Worm (Caenorhabditis elegans): ENCODE measurements around the gene F31E3.12.

F31E3.12 gene

DNA sequence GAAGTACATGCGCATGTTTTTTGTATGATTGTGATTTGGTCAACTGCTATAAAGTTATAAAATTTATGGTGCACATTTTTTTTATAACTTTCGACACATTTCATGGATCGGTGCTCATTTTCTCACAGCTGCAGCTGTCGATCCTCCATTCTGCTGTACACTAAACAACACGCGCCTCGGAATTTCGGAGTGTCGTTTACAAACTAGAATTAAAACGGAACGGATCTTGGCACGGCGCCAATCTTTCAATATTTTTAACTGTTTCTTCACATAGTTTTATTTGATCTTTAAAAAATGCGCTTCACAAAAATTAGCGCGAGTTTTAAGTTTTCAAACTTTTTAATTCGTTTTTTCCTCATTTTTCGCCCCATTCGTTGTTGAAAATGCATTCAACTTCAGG, 22.8 kb upstream of the F31E3.12 start, which contains the start of gene let-711:
Gene let-711 (plus strand): TSS at position 337 of the 400 bp plus-strand sequence.
- peak; percentile 41 for TF ChIP-seq nhr-71 (tag; optimal IDR thresholded peaks at IDR 0.05)
- peak; percentile 17 for TF ChIP-seq swsn-7 (tag; optimal IDR thresholded peaks at IDR 0.05)
- TF ChIP-seq nhr-20 (tag; optimal IDR thresholded peaks at IDR 0.05): peak; percentile 25
- TF ChIP-seq blmp-1 (tag; optimal IDR thresholded peaks at IDR 0.05): peak; percentile 36
- no peak for TF ChIP-seq tbx-2 (tag; optimal IDR thresholded peaks at IDR 0.05)
- peak; percentile 16 to 49 for TF ChIP-seq efl-1 (optimal IDR thresholded peaks at IDR 0.05)
- peak; percentile 12 to 39 for TF ChIP-seq efl-1 (GFP tag; optimal IDR thresholded peaks at IDR 0.05 in 1 of 2)
- peak; percentile 26 for TF ChIP-seq snu-23 (GFP tag; optimal IDR thresholded peaks at IDR 0.05)
- peak; percentile 8 for TF ChIP-seq rnt-1 (tag; optimal IDR thresholded peaks at IDR 0.05)
- peak; percentile 17 for TF ChIP-seq mep-1 (tag; optimal IDR thresholded peaks at IDR 0.05)
- no peak for TF ChIP-seq unc-62 (GFP tag; optimal IDR thresholded peaks at IDR 0.05)
- TF ChIP-seq ceh-82 (tag; optimal IDR thresholded peaks at IDR 0.05): peak in 1 of 3 experiments; percentile 20
- peak; percentile 22 to 47 for TF ChIP-seq lsy-2 (tag; optimal IDR thresholded peaks at IDR 0.05)
- TF ChIP-seq hpl-2 (GFP tag; optimal IDR thresholded peaks at IDR 0.05): no peak
- peak; percentile 24 for TF ChIP-seq dsc-1 (tag; optimal IDR thresholded peaks at IDR 0.05)
- no peak for TF ChIP-seq F16B12.6 (tag; optimal IDR thresholded peaks at IDR 0.05)
- TF ChIP-seq lin-35 (GFP tag; optimal IDR thresholded peaks at IDR 0.05): peak; percentile 37 to 52
- TF ChIP-seq skn-1 (tag; optimal IDR thresholded peaks at IDR 0.05): no peak
- TF ChIP-seq sup-37 (GFP tag; optimal IDR thresholded peaks at IDR 0.05): no peak
- TF ChIP-seq dpl-1 (GFP tag; optimal IDR thresholded peaks at IDR 0.05): peak in 2 of 3 experiments; percentile 19 to 36
- TF ChIP-seq zag-1 (tag; optimal IDR thresholded peaks at IDR 0.05): no peak
- no peak for TF ChIP-seq lin-14 (GFP tag; optimal IDR thresholded peaks at IDR 0.05)

DNA sequence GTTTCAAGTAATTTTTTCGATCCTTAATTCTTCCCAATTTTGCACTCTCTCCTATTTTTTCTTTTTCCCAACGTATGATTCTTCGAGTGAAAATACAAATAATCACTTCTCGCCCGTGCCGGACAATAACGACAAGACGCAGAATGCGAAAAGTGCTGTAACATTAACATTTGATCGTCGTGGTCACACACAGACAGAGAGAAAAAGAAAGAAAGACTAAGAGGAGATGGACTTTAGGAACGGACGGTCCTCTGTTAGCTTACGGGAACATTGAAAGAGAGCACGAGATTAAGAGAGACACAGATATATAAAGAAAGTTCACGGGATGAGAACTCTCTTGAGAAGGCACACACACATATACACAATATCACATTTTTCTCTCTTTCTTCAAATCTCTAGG, 21.3 kb upstream of the F31E3.12 start:
- TF ChIP-seq lin-35 (GFP tag; optimal IDR thresholded peaks at IDR 0.05): peak in 1 of 2 experiments; percentile 15
- no peak for TF ChIP-seq mef-2 (tag; optimal IDR thresholded peaks at IDR 0.05)
- TF ChIP-seq hlh-4 (tag; optimal IDR thresholded peaks at IDR 0.05): no peak
- no peak for TF ChIP-seq hlh-17 (GFP tag; optimal IDR thresholded peaks at IDR 0.05; ENCODE audit: borderline replicate concordance)
- no peak for TF ChIP-seq C04F5.9 (tag; optimal IDR thresholded peaks at IDR 0.05)
- TF ChIP-seq zag-1 (tag; optimal IDR thresholded peaks at IDR 0.05): no peak
- no peak for TF ChIP-seq Y116A8C.19 (tag; optimal IDR thresholded peaks at IDR 0.05; ENCODE audit: borderline replicate concordance)
- TF ChIP-seq alr-1 (tag; optimal IDR thresholded peaks at IDR 0.05; ENCODE audit: borderline replicate concordance): no peak
- no peak for TF ChIP-seq unc-86 (tag; optimal IDR thresholded peaks at IDR 0.05)
- peak in 1 of 2 experiments; percentile 3 for TF ChIP-seq lsy-2 (tag; optimal IDR thresholded peaks at IDR 0.05)
- TF ChIP-seq grh-1 (GFP tag; IDR thresholded peaks at IDR 0.05): no peak
- TF ChIP-seq aha-1 (tag; optimal IDR thresholded peaks at IDR 0.05): no peak
- no peak for TF ChIP-seq ceh-63 (GFP tag; optimal IDR thresholded peaks at IDR 0.05)
- TF ChIP-seq pqm-1 (tag; optimal IDR thresholded peaks at IDR 0.05): no peak
- TF ChIP-seq nhr-28 (tag; optimal IDR thresholded peaks at IDR 0.05): no peak
- TF ChIP-seq snpc-4 (tag; optimal IDR thresholded peaks at IDR 0.05): no peak
- TF ChIP-seq nhr-76 (tag; optimal IDR thresholded peaks at IDR 0.05): no peak
- TF ChIP-seq blmp-1 (tag; optimal IDR thresholded peaks at IDR 0.05): peak; percentile 52
- TF ChIP-seq mep-1 (tag; optimal IDR thresholded peaks at IDR 0.05): peak; percentile 21
- TF ChIP-seq tlp-1 (tag; optimal IDR thresholded peaks at IDR 0.05): no peak
- peak; percentile 44 for TF ChIP-seq lin-14 (GFP tag; optimal IDR thresholded peaks at IDR 0.05)
- TF ChIP-seq zip-4 (GFP tag; optimal IDR thresholded peaks at IDR 0.05): no peak
- no peak for TF ChIP-seq sup-37 (GFP tag; optimal IDR thresholded peaks at IDR 0.05)

DNA sequence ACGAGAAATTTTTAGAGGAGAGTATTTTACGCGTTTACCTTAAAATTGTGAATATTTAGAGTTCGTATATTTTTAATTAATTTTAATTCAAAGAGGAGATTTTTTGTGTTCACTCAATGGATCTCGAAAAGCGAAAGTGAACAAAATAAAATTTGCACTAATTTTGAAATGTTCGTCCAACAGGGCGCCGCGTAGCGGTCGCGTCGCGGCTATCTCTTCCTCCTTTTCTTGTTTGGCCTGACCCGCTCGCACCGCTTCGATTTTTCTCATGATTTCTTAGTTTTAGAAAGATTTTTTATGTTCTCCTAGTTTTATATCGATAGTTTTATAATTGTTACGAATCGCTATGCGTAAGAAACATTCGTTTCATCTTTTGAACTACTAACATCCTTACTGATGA, 17.8 kb upstream of the F31E3.12 start:
- TF ChIP-seq lin-14 (GFP tag; optimal IDR thresholded peaks at IDR 0.05) (peak; percentile 54), sup-37 (GFP tag; optimal IDR thresholded peaks at IDR 0.05) (no peak), blmp-1 (tag; optimal IDR thresholded peaks at IDR 0.05) (peak; percentile 90), grh-1 (GFP tag; IDR thresholded peaks at IDR 0.05) (no peak), pag-3 (tag; optimal IDR thresholded peaks at IDR 0.05; ENCODE audit: borderline replicate concordance, insufficient read depth) (no peak), dpl-1 (GFP tag; optimal IDR thresholded peaks at IDR 0.05) (peak in 1 of 3 experiments; percentile 37), lin-35 (GFP tag; optimal IDR thresholded peaks at IDR 0.05) (peak in 1 of 2 experiments; percentile 35), skn-1 (tag; optimal IDR thresholded peaks at IDR 0.05) (no peak), nhr-20 (tag; optimal IDR thresholded peaks at IDR 0.05) (no peak), zip-4 (GFP tag; optimal IDR thresholded peaks at IDR 0.05) (no peak), nhr-11 (tag; optimal IDR thresholded peaks at IDR 0.05) (no peak), lsy-2 (tag; optimal IDR thresholded peaks at IDR 0.05) (peak in 1 of 2 experiments; percentile 43), pax-3 (tag; optimal IDR thresholded peaks at IDR 0.05) (no peak), egl-13 (tag; optimal IDR thresholded peaks at IDR 0.05) (no peak), efl-1 (optimal IDR thresholded peaks at IDR 0.05) (peak in 1 of 2 experiments; percentile 25), efl-1 (GFP tag; optimal IDR thresholded peaks at IDR 0.05 in 1 of 2) (peak; percentile 11 to 48), ets-5 (GFP tag; IDR thresholded peaks at IDR 0.05) (no peak), irx-1 (tag; optimal IDR thresholded peaks at IDR 0.05) (no peak), nhr-19 (GFP tag; conservative IDR thresholded peaks at IDR 0.05) (no peak), lin-39 (tag; optimal IDR thresholded peaks at IDR 0.05) (no peak), tlp-1 (tag; optimal IDR thresholded peaks at IDR 0.05) (no peak), lin-15B (tag; optimal IDR thresholded peaks at IDR 0.05) (peak; percentile 1)

Measured in whole organism, L1 larva.